Worm (Caenorhabditis elegans) whole organism, L3 larva: ENCODE measurements around the gene srg-62.

Source experiments
- ama-1 ChIP-seq: fragments of 150-350 bp; optimal IDR thresholded peaks from 2 replicates; lab custom pipeline; 2018
- nfya-1 ChIP-seq: sonication (generic microtip); optimal IDR thresholded peaks from 2 replicates; lab custom pipeline; 2017; ENCODE audit warnings: missing genetic modification characterization, mild to moderate bottlenecking, missing compliant biosample characterization, antibody characterized with exemption, moderate library complexity; ENCODE audit not compliant: insufficient read depth
- nhr-237 ChIP-seq: fragments of 150-350 bp; optimal IDR thresholded peaks from 2 replicates; lab custom pipeline; 2014; ENCODE audit warnings: missing biosample characterization, missing genetic modification characterization
- nhr-76 ChIP-seq: fragments of 150-350 bp; sonication (generic microtip); optimal IDR thresholded peaks from 5 replicates; lab custom pipeline; 2014; ENCODE audit warnings: missing biosample characterization, missing genetic modification characterization
- snpc-4 ChIP-seq: fragments of 150-350 bp; optimal IDR thresholded peaks from 2 replicates; lab custom pipeline; 2014; ENCODE audit warnings: missing biosample characterization, missing genetic modification characterization

DNA sequence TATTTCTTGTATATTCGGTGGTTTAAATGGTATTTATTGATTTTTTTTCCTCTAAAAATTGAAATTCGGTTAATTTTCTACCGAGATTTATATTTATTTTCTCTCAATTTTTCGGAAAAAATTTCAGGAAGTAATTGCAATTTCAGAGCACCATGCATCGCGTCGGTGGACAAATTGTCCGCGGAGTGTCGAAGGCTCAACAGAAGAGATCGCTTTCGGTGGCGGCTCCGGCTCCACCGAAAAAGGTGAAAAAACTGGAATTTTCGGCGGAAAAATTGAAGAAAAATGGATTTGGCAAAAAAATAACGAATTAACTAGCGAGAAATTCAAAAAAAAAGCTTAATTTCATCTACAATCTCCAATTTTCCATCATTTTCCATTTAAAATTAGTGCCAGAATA is 43.4 kb downstream of the srg-62 start, which contains the start of gene nuo-5:
- TF ChIP-seq ama-1 (lab: Kevin White, UChicago): no peak
- TF ChIP-seq nhr-76 (tag; lab: Kevin White, UChicago): no peak
- TF ChIP-seq nfya-1 (tag; lab: Kevin White, UChicago): no peak
- TF ChIP-seq nhr-237 (tag; lab: Kevin White, UChicago): no peak
- no peak for TF ChIP-seq snpc-4 (tag; lab: Kevin White, UChicago)
